Worm (Caenorhabditis elegans) whole organism, young adult: ENCODE results near the gene tag-329.

Experiments
- C17E4.6 ChIP-seq: fragments of 200-800 bp; sonication (Bioruptor generic); IDR thresholded peaks from 2 replicates; pipeline ENCODE4 v1.3.6; 2022; ENCODE audit warnings: missing genetic modification reagents, missing genetic modification characterization, missing compliant biosample characterization
- ama-1 ChIP-seq, 3 experiments: fragments of 150-350 bp in 1 of 3; sonication (generic microtip) in 2 of 3; optimal IDR thresholded peaks; 2 replicates each; lab custom pipeline; 2014 to 2018; ENCODE audit warnings: missing biosample characterization in 2 of 3, missing genetic modification characterization in 2 of 3, missing genetic modification reagents in 2 of 3
- nhr-80 ChIP-seq: sonication (generic microtip); optimal IDR thresholded peaks from 2 replicates; lab custom pipeline; 2016; ENCODE audit warnings: missing genetic modification characterization, missing compliant biosample characterization

- TF ChIP-seq C17E4.6 (GFP tag; lab: Robert Waterston, UW) (no peak), nhr-80 (tag; lab: Kevin White, UChicago) (no peak), ama-1 (optimal IDR thresholded peaks at IDR 0.05; lab: Kevin White, UChicago) (no peak), ama-1 (GFP tag; optimal IDR thresholded peaks at IDR 0.05; lab: Kevin White, UChicago) (no peak)
These were observed 21.1 kb upstream of the tag-329 start, which contains the start of gene eif-2Bdelta for ce11 chrV:9513590-9513989.
